Worm (Caenorhabditis elegans) whole organism, mixed stage, embryonic: ENCODE measurements around the gene irld-28.

Source experiments
- ceh-43 ChIP-seq: fragments of 200-800 bp; sonication (Bioruptor generic); optimal IDR thresholded peaks from 2 replicates; lab custom pipeline; 2018; ENCODE audit warnings: mild to moderate bottlenecking, missing genetic modification characterization, moderate library complexity, missing compliant biosample characterization
- elt-1 ChIP-seq: sonication (generic microtip); optimal IDR thresholded peaks from 2 replicates; lab custom pipeline; 2017; ENCODE audit warnings: missing genetic modification characterization, mild to moderate bottlenecking, missing compliant biosample characterization, antibody characterized with exemption, moderate library complexity, borderline replicate concordance; ENCODE audit not compliant: insufficient read depth
- elt-3 ChIP-seq: fragments of 150-350 bp; optimal IDR thresholded peaks from 2 replicates; lab custom pipeline; 2014; ENCODE audit warnings: missing biosample characterization, missing genetic modification characterization
- lin-13 ChIP-seq: fragments of 150-350 bp; optimal IDR thresholded peaks from 2 replicates; lab custom pipeline; 2014; ENCODE audit warnings: missing biosample characterization, missing genetic modification characterization
- lsy-2 ChIP-seq: fragments of 150-350 bp; optimal IDR thresholded peaks from 2 replicates; lab custom pipeline; 2014; ENCODE audit warnings: missing biosample characterization, missing genetic modification characterization
- mab-5 ChIP-seq: fragments of 150-350 bp; optimal IDR thresholded peaks from 2 replicates; lab custom pipeline; 2014; ENCODE audit warnings: missing biosample characterization, missing genetic modification characterization
- mep-1 ChIP-seq: fragments of 150-350 bp; optimal IDR thresholded peaks from 2 replicates; lab custom pipeline; 2017; ENCODE audit warnings: missing biosample characterization, missing genetic modification reagents, missing genetic modification characterization, inconsistent platforms
- nhr-12 ChIP-seq: fragments of 150-350 bp; optimal IDR thresholded peaks from 2 replicates; lab custom pipeline; 2014; ENCODE audit warnings: missing biosample characterization, missing genetic modification characterization
- nhr-237 ChIP-seq: fragments of 150-350 bp; optimal IDR thresholded peaks from 2 replicates; lab custom pipeline; 2014; ENCODE audit warnings: missing biosample characterization, missing genetic modification characterization
- nhr-76 ChIP-seq: sonication (generic microtip); optimal IDR thresholded peaks from 2 replicates; lab custom pipeline; 2017; ENCODE audit warnings: missing biosample characterization, missing genetic modification characterization
- pha-4 ChIP-seq: fragments of 150-350 bp; optimal IDR thresholded peaks from 2 replicates; lab custom pipeline; 2018; ENCODE audit warnings: missing biosample characterization, missing genetic modification reagents, missing genetic modification characterization
- snpc-4 ChIP-seq: fragments of 150-350 bp; optimal IDR thresholded peaks from 2 replicates; lab custom pipeline; 2014; ENCODE audit warnings: missing biosample characterization, missing genetic modification characterization
- zip-8 ChIP-seq: fragments of 150-350 bp; optimal IDR thresholded peaks from 2 replicates; lab custom pipeline; 2014; ENCODE audit warnings: missing biosample characterization, missing genetic modification characterization
- ztf-11 ChIP-seq: fragments of 150-350 bp; optimal IDR thresholded peaks from 2 replicates; lab custom pipeline; 2014; ENCODE audit warnings: missing biosample characterization, missing genetic modification characterization

- TF ChIP-seq nhr-12 (tag; lab: Kevin White, UChicago) (no peak), snpc-4 (tag; lab: Kevin White, UChicago) (no peak), lsy-2 (tag; lab: Kevin White, UChicago) (no peak), mep-1 (tag; lab: Kevin White, UChicago) (no peak), nhr-76 (tag; lab: Kevin White, UChicago) (no peak), ceh-43 (GFP tag; lab: Kevin White, UChicago) (no peak), ztf-11 (tag; lab: Kevin White, UChicago) (no peak), elt-1 (tag; lab: Kevin White, UChicago) (no peak), elt-3 (tag; lab: Kevin White, UChicago) (no peak), zip-8 (tag; lab: Kevin White, UChicago) (no peak), pha-4 (no peak), lin-13 (tag; lab: Kevin White, UChicago) (no peak), nhr-237 (tag; lab: Kevin White, UChicago) (no peak), mab-5 (no peak)
These were observed 27.8 kb downstream of the irld-28 start for ce11 chrV:2308246-2308645.
